Worm (Caenorhabditis elegans) whole organism, L4 larva: ENCODE measurements around the gene C55C3.73.

ENCODE experiments used
- ces-1 ChIP-seq: fragments of 150-350 bp; sonication (generic microtip); optimal IDR thresholded peaks from 4 replicates; lab custom pipeline; 2014; ENCODE audit warnings: missing biosample characterization, missing genetic modification reagents, missing genetic modification characterization
- cey-2 ChIP-seq: sonication (generic microtip); optimal IDR thresholded peaks from 3 replicates; lab custom pipeline; 2017; ENCODE audit warnings: missing genetic modification characterization, mild to moderate bottlenecking, missing compliant biosample characterization, antibody characterized with exemption, borderline replicate concordance; ENCODE audit not compliant: insufficient read depth
- ctbp-1 ChIP-seq: fragments of 200-800 bp; sonication (Bioruptor generic); IDR thresholded peaks from 2 replicates; pipeline ENCODE4 v1.3.6; 2022; ENCODE audit warnings: missing genetic modification reagents, missing genetic modification characterization, missing compliant biosample characterization
- lim-7 ChIP-seq: fragments of 200-800 bp; sonication (Bioruptor generic); IDR thresholded peaks from 2 replicates; pipeline ENCODE4 v1.3.6; 2022; ENCODE audit warnings: missing genetic modification characterization, missing compliant biosample characterization
- lin-15B ChIP-seq: fragments of 150-350 bp; sonication (generic microtip); optimal IDR thresholded peaks from 3 replicates; lab custom pipeline; 2014; ENCODE audit warnings: missing biosample characterization, missing genetic modification characterization
- lin-39 ChIP-seq: fragments of 150-350 bp; optimal IDR thresholded peaks from 2 replicates; lab custom pipeline; 2014; ENCODE audit warnings: missing biosample characterization, missing genetic modification reagents, missing genetic modification characterization
- mdl-1 ChIP-seq, 2 experiments: fragments of 150-350 bp in 1 of 2; sonication (generic microtip) in 1 of 2; optimal IDR thresholded peaks; 2 replicates each; lab custom pipeline; 2014 to 2017; ENCODE audit warnings: missing biosample characterization in 2 of 2, missing genetic modification characterization in 2 of 2
- nhr-11 ChIP-seq: fragments of 150-350 bp; optimal IDR thresholded peaks from 2 replicates; lab custom pipeline; 2014; ENCODE audit warnings: missing biosample characterization, missing genetic modification characterization
- nhr-111 ChIP-seq: fragments of 200-800 bp; sonication (Bioruptor generic); optimal IDR thresholded peaks from 2 replicates; lab custom pipeline; 2018; ENCODE audit warnings: mild to moderate bottlenecking, missing genetic modification characterization, missing compliant biosample characterization
- nhr-237 ChIP-seq: sonication (generic microtip); optimal IDR thresholded peaks from 2 replicates; lab custom pipeline; 2017; ENCODE audit warnings: missing biosample characterization, missing genetic modification characterization
- nhr-48 ChIP-seq: sonication (generic microtip); optimal IDR thresholded peaks from 2 replicates; lab custom pipeline; 2016; ENCODE audit warnings: mild to moderate bottlenecking, missing genetic modification characterization, missing compliant biosample characterization
- nhr-6 ChIP-seq: fragments of 150-350 bp; optimal IDR thresholded peaks from 2 replicates; lab custom pipeline; 2014; ENCODE audit warnings: missing biosample characterization, missing genetic modification characterization
- snpc-4 ChIP-seq: fragments of 150-350 bp; optimal IDR thresholded peaks from 2 replicates; lab custom pipeline; 2014; ENCODE audit warnings: missing biosample characterization, missing genetic modification characterization
- unc-62 ChIP-seq, 3 experiments: fragments of 150-350 bp in 1 of 3; sonication (generic microtip); optimal IDR thresholded peaks in 2 of 3; peaks in 1 of 3; 1 replicate in 1 of 3; 2 replicates in 2 of 3; lab custom pipeline; 2014 to 2017; ENCODE audit warnings: missing biosample characterization in 3 of 3, missing genetic modification characterization in 3 of 3, missing genetic modification reagents in 3 of 3, missing genotype in 1 of 3

- TF ChIP-seq lin-39 (tag; lab: Kevin White, UChicago) (no peak), nhr-6 (tag; lab: Kevin White, UChicago) (no peak), ctbp-1 (GFP tag; lab: Robert Waterston, UW) (no peak), nhr-48 (tag; lab: Kevin White, UChicago) (no peak), unc-62 (GFP tag; optimal IDR thresholded peaks at IDR 0.05 in 1 of 2; lab: Kevin White, UChicago) (no peak), unc-62 (tag; optimal IDR thresholded peaks at IDR 0.05; lab: Kevin White, UChicago) (no peak), lin-15B (tag; lab: Kevin White, UChicago) (no peak), snpc-4 (tag; lab: Kevin White, UChicago) (no peak), nhr-11 (tag; lab: Kevin White, UChicago) (no peak), nhr-111 (no peak), nhr-237 (no peak), cey-2 (tag; lab: Kevin White, UChicago) (no peak), lim-7 (no peak), ces-1 (GFP tag; lab: Kevin White, UChicago) (no peak), mdl-1 (tag; optimal IDR thresholded peaks at IDR 0.05; lab: Kevin White, UChicago) (no peak)
Measured at ce11 chrIV:5741045-5741444, 37.8 kb upstream of the C55C3.73 start, which contains the start of gene chil-11.
